Worm (Caenorhabditis elegans) whole organism, L3 larva: ENCODE results near the gene pepm-1.

Experiments used
- ama-1 ChIP-seq: fragments of 150-350 bp; optimal IDR thresholded peaks from 2 replicates; lab custom pipeline; 2018
- mml-1 ChIP-seq: fragments of 150-350 bp; sonication (generic microtip); optimal IDR thresholded peaks from 3 replicates; lab custom pipeline; 2014; ENCODE audit warnings: missing biosample characterization, missing genetic modification characterization
- unc-62 ChIP-seq: fragments of 150-350 bp; sonication (generic microtip); optimal IDR thresholded peaks from 4 replicates; lab custom pipeline; 2014; ENCODE audit warnings: missing biosample characterization, missing genetic modification reagents, missing genetic modification characterization

ce11 chrV:14352032-14352431, 23.1 kb downstream of the pepm-1 start:
- TF ChIP-seq mml-1 (tag; lab: Kevin White, UChicago), result no peak
- no peak for TF ChIP-seq ama-1 (lab: Kevin White, UChicago)
- TF ChIP-seq unc-62, result no peak
